Fruit fly (Drosophila melanogaster) whole organism, embryonic: ENCODE measurements around the gene Ten-m.

ENCODE experiments used
- Bteb2 ChIP-seq: fragments of 200-800 bp; sonication (Bioruptor generic); optimal IDR thresholded peaks from 2 replicates; lab custom pipeline; 2016; ENCODE audit warnings: missing biosample characterization, missing genetic modification characterization
- CG10209 ChIP-seq: fragments of 200-800 bp; sonication (Bioruptor generic); optimal IDR thresholded peaks from 3 replicates; lab custom pipeline; 2017; ENCODE audit warnings: missing biosample characterization, mild to moderate bottlenecking, missing genetic modification characterization, missing genetic modification reagents
- CG15479 ChIP-seq: fragments of 200-800 bp; sonication (Bioruptor generic); optimal IDR thresholded peaks from 3 replicates; lab custom pipeline; 2019; ENCODE audit warnings: missing biosample characterization, mild to moderate bottlenecking, missing genetic modification characterization, moderate library complexity
- vfl ChIP-seq: fragments of 200-800 bp; sonication (Bioruptor generic); optimal IDR thresholded peaks from 2 replicates; lab custom pipeline; 2016; ENCODE audit warnings: missing biosample characterization, missing genetic modification characterization

dm6 chr3L:22350683-22351082 is 57.0 kb downstream of the Ten-m start:
- TF ChIP-seq vfl (GFP tag; lab: Kevin White, UChicago) (no peak), Bteb2 (GFP tag; lab: Kevin White, UChicago) (no peak), CG15479 (GFP tag; lab: Kevin White, UChicago) (no peak), CG10209 (GFP tag; lab: Kevin White, UChicago) (no peak)
